Worm (Caenorhabditis elegans) whole organism, L4/young adult: Measurements from ENCODE around the gene uvs-1.

Experiments used
- dao-5 ChIP-seq: sonication (generic microtip); optimal IDR thresholded peaks from 2 replicates; lab custom pipeline; 2016; ENCODE audit warnings: missing genotype, missing genetic modification characterization, moderate library complexity, missing compliant biosample characterization
- him-1 ChIP-seq: sonication (generic microtip); optimal IDR thresholded peaks from 2 replicates; lab custom pipeline; 2016; ENCODE audit warnings: missing genotype, missing genetic modification reagents, missing genetic modification characterization, missing compliant biosample characterization

- no peak for TF ChIP-seq him-1 (tag; lab: Kevin White, UChicago)
- TF ChIP-seq dao-5 (tag; lab: Kevin White, UChicago) = no peak
Observed at ce11 chrV:7773647-7774046, 30.4 kb downstream of the uvs-1 start.
